Worm (Caenorhabditis elegans) whole organism, late embryonic: ENCODE data around the gene nspc-9.

Experiments used
- C38D4.7 ChIP-seq: fragments of 200-800 bp; sonication (Bioruptor generic); optimal IDR thresholded peaks from 2 replicates; lab custom pipeline; 2018; ENCODE audit warnings: mild to moderate bottlenecking, missing genetic modification characterization, moderate library complexity, missing compliant biosample characterization
- K02D7.2 ChIP-seq: sonication (generic microtip); optimal IDR thresholded peaks from 2 replicates; lab custom pipeline; 2017; ENCODE audit warnings: mild to moderate bottlenecking, missing genetic modification characterization, missing compliant biosample characterization
- T23F11.4 ChIP-seq: fragments of 200-800 bp; sonication (Bioruptor generic); optimal IDR thresholded peaks from 2 replicates; lab custom pipeline; 2018; ENCODE audit warnings: mild to moderate bottlenecking, missing genetic modification characterization, missing compliant biosample characterization
- ama-1 ChIP-seq: fragments of 150-350 bp; optimal IDR thresholded peaks from 2 replicates; lab custom pipeline; 2014
- ceh-2 ChIP-seq: sonication (generic microtip); optimal IDR thresholded peaks from 2 replicates; lab custom pipeline; 2016; ENCODE audit warnings: missing genotype, missing genetic modification characterization, missing compliant biosample characterization
- ceh-34 ChIP-seq: sonication (generic microtip); optimal IDR thresholded peaks from 2 replicates; lab custom pipeline; 2016; ENCODE audit warnings: mild to moderate bottlenecking, missing genetic modification characterization, missing compliant biosample characterization
- ceh-48 ChIP-seq: sonication (generic microtip); optimal IDR thresholded peaks from 2 replicates; lab custom pipeline; 2016; ENCODE audit warnings: missing genetic modification characterization, inconsistent platforms, missing compliant biosample characterization
- ceh-6 ChIP-seq: fragments of 200-800 bp; sonication (Bioruptor generic); optimal IDR thresholded peaks from 2 replicates; lab custom pipeline; 2018; ENCODE audit warnings: mild to moderate bottlenecking, missing genetic modification characterization, missing compliant biosample characterization
- ceh-9 ChIP-seq: sonication (generic microtip); optimal IDR thresholded peaks from 2 replicates; lab custom pipeline; 2016; ENCODE audit warnings: mild to moderate bottlenecking, missing genetic modification characterization, inconsistent platforms, missing compliant biosample characterization
- eyg-1 ChIP-seq: sonication (generic microtip); optimal IDR thresholded peaks from 2 replicates; lab custom pipeline; 2016; ENCODE audit warnings: missing genotype, missing genetic modification characterization, missing compliant biosample characterization
- fax-1 ChIP-seq: sonication (generic microtip); optimal IDR thresholded peaks from 2 replicates; lab custom pipeline; 2016; ENCODE audit warnings: missing genotype, missing genetic modification characterization, missing compliant biosample characterization
- hlh-13 ChIP-seq: fragments of 200-800 bp; sonication (Bioruptor generic); optimal IDR thresholded peaks from 2 replicates; lab custom pipeline; 2018; ENCODE audit warnings: mild to moderate bottlenecking, missing genetic modification characterization, missing compliant biosample characterization
- hlh-15 ChIP-seq: sonication (generic microtip); optimal IDR thresholded peaks from 2 replicates; lab custom pipeline; 2016; ENCODE audit warnings: missing genetic modification characterization, missing compliant biosample characterization
- hlh-8 ChIP-seq: sonication (generic microtip); optimal IDR thresholded peaks from 2 replicates; lab custom pipeline; 2016; ENCODE audit warnings: missing genotype, missing genetic modification characterization, missing compliant biosample characterization
- lin-11 ChIP-seq: fragments of 200-800 bp; sonication (Bioruptor generic); optimal IDR thresholded peaks from 2 replicates; lab custom pipeline; 2018; ENCODE audit warnings: mild to moderate bottlenecking, missing genetic modification characterization, missing compliant biosample characterization
- madf-2 ChIP-seq: sonication (generic microtip); optimal IDR thresholded peaks from 2 replicates; lab custom pipeline; 2017; ENCODE audit warnings: missing genetic modification characterization, missing compliant biosample characterization
- mec-3 ChIP-seq: sonication (generic microtip); optimal IDR thresholded peaks from 2 replicates; lab custom pipeline; 2016; ENCODE audit warnings: borderline replicate concordance, missing genetic modification characterization, missing compliant biosample characterization
- nfya-1 ChIP-seq: sonication (generic microtip); optimal IDR thresholded peaks from 2 replicates; lab custom pipeline; 2017; ENCODE audit warnings: missing genetic modification characterization, mild to moderate bottlenecking, missing compliant biosample characterization, antibody characterized with exemption, moderate library complexity
- nhr-11 ChIP-seq: fragments of 150-350 bp; optimal IDR thresholded peaks from 2 replicates; lab custom pipeline; 2014; ENCODE audit warnings: missing biosample characterization, missing genetic modification characterization
- pag-3 ChIP-seq: sonication (generic microtip); optimal IDR thresholded peaks from 2 replicates; lab custom pipeline; 2016; ENCODE audit warnings: missing compliant biosample characterization, missing genetic modification characterization, borderline replicate concordance
- pha-2 ChIP-seq: sonication (generic microtip); optimal IDR thresholded peaks from 2 replicates; lab custom pipeline; 2017; ENCODE audit warnings: mild to moderate bottlenecking, missing genetic modification characterization, missing compliant biosample characterization
- pha-4 ChIP-seq: fragments of 150-350 bp; optimal IDR thresholded peaks from 2 replicates; lab custom pipeline; 2018; ENCODE audit warnings: missing biosample characterization, missing genetic modification reagents, missing genetic modification characterization
- pqm-1 ChIP-seq: sonication (generic microtip); optimal IDR thresholded peaks from 2 replicates; lab custom pipeline; 2016; ENCODE audit warnings: missing genetic modification characterization, missing compliant biosample characterization
- pros-1 ChIP-seq: fragments of 150-350 bp; optimal IDR thresholded peaks from 2 replicates; lab custom pipeline; 2014; ENCODE audit warnings: missing biosample characterization, missing genetic modification reagents, missing genetic modification characterization
- rnt-1 ChIP-seq: sonication (generic microtip); optimal IDR thresholded peaks from 2 replicates; lab custom pipeline; 2016; ENCODE audit warnings: missing genetic modification characterization, missing compliant biosample characterization
- syd-9 ChIP-seq: sonication (generic microtip); optimal IDR thresholded peaks from 2 replicates; lab custom pipeline; 2016; ENCODE audit warnings: mild to moderate bottlenecking, missing genetic modification characterization, moderate library complexity, missing compliant biosample characterization
- tbx-2 ChIP-seq: sonication (generic microtip); optimal IDR thresholded peaks from 2 replicates; lab custom pipeline; 2016; ENCODE audit warnings: missing genetic modification characterization, missing compliant biosample characterization
- tbx-7 ChIP-seq: sonication (generic microtip); optimal IDR thresholded peaks from 2 replicates; lab custom pipeline; 2016; ENCODE audit warnings: missing genotype, missing genetic modification characterization, missing compliant biosample characterization
- ttx-3 ChIP-seq: sonication (generic microtip); optimal IDR thresholded peaks from 2 replicates; lab custom pipeline; 2016; ENCODE audit warnings: missing genetic modification reagents, missing genetic modification characterization, missing compliant biosample characterization
- unc-3 ChIP-seq, 2 experiments: fragments of 200-800 bp in 1 of 2; sonication (Bioruptor generic) in 1 of 2; sonication (generic microtip) in 1 of 2; conservative IDR thresholded peaks in 1 of 2; optimal IDR thresholded peaks in 1 of 2; 2 replicates each; pipeline versions ENCODE4 v1.3.6 to Lab custom; 2016 to 2022; ENCODE audit warnings: missing compliant biosample characterization in 2 of 2, missing genetic modification characterization in 2 of 2, missing genetic modification reagents in 1 of 2
- unc-42 ChIP-seq: sonication (generic microtip); optimal IDR thresholded peaks from 2 replicates; lab custom pipeline; 2016; ENCODE audit warnings: missing genotype, missing genetic modification characterization, missing compliant biosample characterization
- unc-86 ChIP-seq: sonication (generic microtip); optimal IDR thresholded peaks from 2 replicates; lab custom pipeline; 2016; ENCODE audit warnings: missing genetic modification characterization, missing compliant biosample characterization
- ztf-16 ChIP-seq: sonication (generic microtip); optimal IDR thresholded peaks from 2 replicates; lab custom pipeline; 2017; ENCODE audit warnings: missing genetic modification characterization, missing compliant biosample characterization

nspc-9 gene

DNA sequence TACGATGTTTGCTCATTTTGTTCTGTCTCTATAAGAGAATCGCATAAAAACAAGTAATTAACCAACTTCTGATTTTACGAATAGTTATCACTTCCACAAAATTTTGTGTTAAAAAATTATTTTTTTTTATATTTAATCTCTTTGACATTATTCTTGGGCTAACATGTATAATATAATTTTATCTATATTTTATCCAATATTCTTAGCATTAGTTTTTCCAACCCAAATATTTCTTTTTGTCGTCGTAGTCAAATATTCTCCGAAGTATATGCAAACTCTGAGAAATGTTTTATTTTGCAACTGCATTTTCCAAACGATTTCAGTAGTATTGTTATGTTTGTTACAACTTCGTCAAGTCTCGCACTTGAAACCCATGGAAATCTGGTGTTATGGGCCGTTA is 9.7 kb downstream of the nspc-9 start, which contains the start of gene srd-47:
Gene srd-47 (plus strand): TSS at position 164 of the 400 bp plus-strand sequence.
- TF ChIP-seq pha-4 (tag; lab: Kevin White, UChicago) (no peak), ceh-6 (no peak), mec-3 (tag; lab: Kevin White, UChicago) (no peak)

DNA sequence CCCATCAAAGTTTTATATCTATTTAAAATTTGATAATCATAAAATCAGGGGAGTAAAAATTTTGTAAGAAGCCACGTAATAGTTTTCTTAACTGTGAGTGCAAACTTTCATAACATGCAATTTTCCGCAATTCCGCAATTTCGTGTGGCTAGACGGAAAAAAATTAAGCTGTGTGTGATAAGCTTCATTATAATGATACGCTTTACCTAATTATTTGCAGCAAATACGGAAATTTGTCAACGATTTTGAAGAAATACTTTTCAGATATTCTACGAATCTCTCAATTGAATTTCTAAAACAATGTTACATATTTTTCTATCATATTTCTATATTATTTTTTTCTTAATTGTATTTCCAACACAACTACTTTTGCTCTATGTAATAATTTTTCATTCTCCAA is 11.4 kb downstream of the nspc-9 start, which contains the start of gene srd-46:
Gene srd-46 (plus strand): TSS at position 301 of the 400 bp plus-strand sequence.
- TF ChIP-seq unc-86 (tag; lab: Kevin White, UChicago) (no peak), fax-1 (no peak), pros-1 (no peak), nhr-11 (tag; lab: Kevin White, UChicago) (no peak), pqm-1 (tag; lab: Kevin White, UChicago) (no peak), ztf-16 (tag; lab: Kevin White, UChicago) (no peak), pag-3 (tag; lab: Kevin White, UChicago) (no peak), K02D7.2 (tag; lab: Kevin White, UChicago) (no peak), tbx-7 (tag; lab: Kevin White, UChicago) (no peak), ttx-3 (tag; lab: Kevin White, UChicago) (no peak), unc-3 (GFP tag; conservative IDR thresholded peaks at IDR 0.05; lab: Robert Waterston, UW) (no peak), unc-3 (tag; optimal IDR thresholded peaks at IDR 0.05; lab: Kevin White, UChicago) (no peak), C38D4.7 (GFP tag; lab: Kevin White, UChicago) (no peak), hlh-8 (tag; lab: Kevin White, UChicago) (no peak), ama-1 (lab: Kevin White, UChicago) (no peak), syd-9 (tag; lab: Kevin White, UChicago) (no peak), ceh-48 (tag; lab: Kevin White, UChicago) (no peak), ceh-34 (tag; lab: Kevin White, UChicago) (no peak), ceh-2 (tag; lab: Kevin White, UChicago) (no peak)

DNA sequence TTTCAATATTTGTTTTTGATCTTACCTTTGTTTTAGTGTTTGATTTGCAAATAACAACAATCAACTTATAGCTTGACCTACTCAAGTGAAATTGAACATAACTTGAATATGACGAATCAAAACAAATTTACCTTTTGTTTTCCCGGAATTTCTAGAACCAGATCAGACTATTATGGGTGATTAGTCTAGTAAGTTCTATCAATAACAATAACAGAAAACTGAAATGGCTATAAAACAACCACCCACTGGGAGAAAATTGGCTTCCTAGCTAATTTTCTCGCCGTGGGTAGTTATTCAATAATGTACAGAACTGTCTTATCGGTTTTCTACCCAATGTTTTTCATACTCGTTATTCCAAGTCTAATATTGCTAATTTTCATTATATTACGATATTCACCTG is 14.5 kb downstream of the nspc-9 start, which contains the start of gene srd-45:
Gene srd-45 (plus strand): TSS at position 301 of the 400 bp plus-strand sequence.
- no peak for TF ChIP-seq lin-11 (tag; lab: Kevin White, UChicago)
- TF ChIP-seq pha-4 (tag; lab: Kevin White, UChicago): no peak
- TF ChIP-seq nfya-1 (tag; lab: Kevin White, UChicago): no peak
- no peak for TF ChIP-seq eyg-1
- TF ChIP-seq madf-2 (tag; lab: Kevin White, UChicago): no peak
- no peak for TF ChIP-seq hlh-13 (GFP tag; lab: Kevin White, UChicago)

DNA sequence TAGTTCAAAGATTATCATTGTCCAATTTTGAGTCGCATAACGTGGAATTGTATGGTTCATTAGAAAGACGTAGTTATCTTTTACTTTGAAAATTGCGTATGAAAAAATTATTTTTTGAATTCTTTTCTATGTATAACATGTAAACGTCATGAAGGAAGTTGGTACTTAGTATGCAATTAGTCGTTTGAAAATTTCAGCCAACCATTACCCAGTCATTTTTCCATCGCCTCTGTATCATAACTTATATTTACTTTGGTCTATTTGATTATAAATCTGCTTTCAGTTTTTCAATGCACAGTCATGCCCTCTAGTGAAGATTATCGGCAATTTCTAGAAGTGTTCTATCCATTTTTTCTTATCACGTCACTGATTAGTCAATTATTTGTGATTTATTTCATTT is 16.8 kb downstream of the nspc-9 start, which contains the start of gene srd-41:
Gene srd-41 (plus strand): TSS at position 301 of the 400 bp plus-strand sequence.
- no peak for TF ChIP-seq nfya-1 (tag; lab: Kevin White, UChicago)
- TF ChIP-seq eyg-1: no peak
- TF ChIP-seq, all 69 proteins: peak for 0

DNA sequence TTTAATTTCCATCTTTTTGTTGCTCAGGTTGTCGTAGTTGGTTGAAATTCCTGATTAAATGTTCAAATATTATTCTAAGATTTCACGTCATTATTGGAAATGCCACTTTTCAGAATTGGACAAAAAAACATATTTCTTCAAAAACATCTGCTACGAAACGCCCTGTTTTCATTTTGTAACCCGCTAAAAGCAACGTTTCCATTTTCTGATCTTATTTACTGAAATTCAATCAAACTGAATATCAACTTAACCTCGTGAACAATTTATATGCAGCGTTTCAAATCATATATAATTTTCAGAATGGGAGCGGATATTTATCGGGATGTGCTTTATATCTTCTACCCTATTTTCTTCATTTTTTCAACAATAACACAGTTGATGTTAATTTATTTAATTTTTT is 19.7 kb downstream of the nspc-9 start, which contains the start of gene srd-40:
Gene srd-40 (plus strand): TSS at position 301 of the 400 bp plus-strand sequence.
- TF ChIP-seq hlh-15 (tag; lab: Kevin White, UChicago): no peak
- TF ChIP-seq T23F11.4 (GFP tag; lab: Kevin White, UChicago): no peak
- TF ChIP-seq unc-86 (tag; lab: Kevin White, UChicago): no peak

DNA sequence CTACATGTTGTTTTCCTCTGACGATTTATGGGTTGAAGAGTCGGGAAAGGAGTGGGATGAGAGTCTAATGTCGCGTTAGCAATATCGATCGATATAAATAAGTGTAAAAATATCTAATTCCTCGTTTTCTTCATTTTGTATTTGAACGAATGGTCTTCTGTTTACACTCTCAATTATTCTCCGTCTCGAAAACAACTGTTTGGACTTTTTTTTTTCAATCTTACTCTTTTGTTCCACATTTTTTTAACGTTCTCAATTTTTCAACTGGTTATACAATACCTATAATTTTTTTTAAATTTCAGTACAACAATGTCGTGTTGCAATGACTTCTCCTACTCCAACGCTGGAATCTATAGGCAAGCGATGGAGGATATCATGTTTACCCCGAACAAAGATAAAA is 21.8 kb downstream of the nspc-9 start, which contains the start of gene F17A2.13:
Gene F17A2.13 (plus strand): TSS at position 301 of the 400 bp plus-strand sequence.
- TF ChIP-seq ceh-9 (tag; lab: Kevin White, UChicago) (no peak), tbx-2 (no peak), ttx-3 (tag; lab: Kevin White, UChicago) (no peak), pha-2 (tag; lab: Kevin White, UChicago) (no peak), rnt-1 (tag; lab: Kevin White, UChicago) (no peak), fax-1 (no peak), unc-42 (tag; lab: Kevin White, UChicago) (no peak), T23F11.4 (GFP tag; lab: Kevin White, UChicago) (no peak)
- TF ChIP-seq, all 69 proteins: peak for 0
